Worm (Caenorhabditis elegans): ENCODE results near the gene nmr-2.

Gene nmr-2

ce11 chrV:14978205-14978751 lies 33.2 kb downstream of the nmr-2 start, which contains the start of the genes grd-12 and F02D8.1:
TSS of gene grd-12 (plus strand) at chrV:14978505.
TSS of gene F02D8.1 (minus strand) at chrV:14978701.
- TF ChIP-seq egl-43 (GFP tag; IDR thresholded peaks at IDR 0.05) (no peak), F44E2.7 (GFP tag; IDR thresholded peaks at IDR 0.05) (no peak), pqm-1 (tag; optimal IDR thresholded peaks at IDR 0.05) (no peak), D1046.2 (GFP tag; IDR thresholded peaks at IDR 0.05) (no peak), hlh-30 (tag; optimal IDR thresholded peaks at IDR 0.05; ENCODE audit: insufficient read depth) (no peak), zag-1 (tag; optimal IDR thresholded peaks at IDR 0.05) (no peak), nhr-41 (GFP tag; IDR thresholded peaks at IDR 0.05) (no peak), duxl-1 (tag; optimal IDR thresholded peaks at IDR 0.05; ENCODE audit: poor library complexity) (no peak), madf-5 (GFP tag; IDR thresholded peaks at IDR 0.05) (no peak)

ce11 chrV:14971136-14971535 lies 40.3 kb downstream of the nmr-2 start, which contains the start of gene nlp-59:
TSS of gene nlp-59 (plus strand) at chrV:14971436.
- TF ChIP-seq mep-1 (tag; optimal IDR thresholded peaks at IDR 0.05) (no peak), F49E8.2 (tag; optimal IDR thresholded peaks at IDR 0.05; ENCODE audit: borderline replicate concordance) (no peak), snpc-1.2 (GFP tag; IDR thresholded peaks at IDR 0.05) (no peak), zag-1 (tag; optimal IDR thresholded peaks at IDR 0.05) (no peak), R02D3.7 (tag; optimal IDR thresholded peaks at IDR 0.05) (no peak), daf-12 (tag; optimal IDR thresholded peaks at IDR 0.05) (no peak), nhr-6 (tag; optimal IDR thresholded peaks at IDR 0.05) (no peak), vab-7 (GFP tag; IDR thresholded peaks at IDR 0.05) (no peak), ztf-11 (tag; optimal IDR thresholded peaks at IDR 0.05) (no peak), ZK546.5 (tag; optimal IDR thresholded peaks at IDR 0.05) (no peak)
